Fruit fly (Drosophila melanogaster) whole organism, prepupa: Measurements from ENCODE around the gene CG6333.
A peak's percentile ranks its signal among the peaks of the same experiment; 100 is the strongest.

Source experiments
- Blimp-1 ChIP-seq: fragments of 200-800 bp; sonication (Bioruptor generic); optimal IDR thresholded peaks from 3 replicates; lab custom pipeline; 2017; ENCODE audit warnings: missing biosample characterization, missing genetic modification characterization, mild to moderate bottlenecking, moderate library complexity, missing genetic modification reagents
- CG10631 ChIP-seq: fragments of 200-800 bp; sonication (Bioruptor generic); optimal IDR thresholded peaks from 2 replicates; lab custom pipeline; 2016; ENCODE audit warnings: missing biosample characterization, missing genetic modification characterization
- CG10669 ChIP-seq: fragments of 200-800 bp; sonication (Bioruptor generic); optimal IDR thresholded peaks from 3 replicates; lab custom pipeline; 2018; ENCODE audit warnings: missing biosample characterization, mild to moderate bottlenecking, missing genetic modification characterization, moderate library complexity
- CG11294 ChIP-seq: fragments of 200-800 bp; sonication (Bioruptor generic); IDR thresholded peaks from 2 replicates; pipeline ENCODE4 v1.3.6; 2022; ENCODE audit warnings: missing biosample characterization, missing genetic modification characterization
- CG11762 ChIP-seq: fragments of 200-800 bp; sonication (Bioruptor generic); optimal IDR thresholded peaks from 3 replicates; lab custom pipeline; 2016; ENCODE audit warnings: missing biosample characterization, missing genetic modification characterization; ENCODE audit not compliant: insufficient read depth
- CG11902 ChIP-seq: fragments of 200-800 bp; sonication (Bioruptor generic); optimal IDR thresholded peaks from 3 replicates; lab custom pipeline; 2016; ENCODE audit warnings: missing biosample characterization, missing genetic modification characterization
- CG15336 ChIP-seq: fragments of 200-800 bp; sonication (Bioruptor generic); IDR thresholded peaks from 2 replicates; pipeline ENCODE4 v1.3.6; 2022; ENCODE audit warnings: missing biosample characterization, missing genetic modification characterization
- CG1621 ChIP-seq: fragments of 200-800 bp; sonication (Bioruptor generic); optimal IDR thresholded peaks from 3 replicates; lab custom pipeline; 2018; ENCODE audit warnings: missing biosample characterization, mild to moderate bottlenecking, missing genetic modification characterization
- CG3032 ChIP-seq: fragments of 200-800 bp; optimal IDR thresholded peaks from 2 replicates; lab custom pipeline; 2019; ENCODE audit warnings: missing biosample characterization, mild to moderate bottlenecking, missing genetic modification characterization, moderate library complexity
- CG31627 ChIP-seq: fragments of 200-800 bp; sonication (Bioruptor generic); optimal IDR thresholded peaks from 3 replicates; lab custom pipeline; 2016; ENCODE audit warnings: missing biosample characterization, missing genetic modification characterization
- CG34406 ChIP-seq: fragments of 200-800 bp; sonication (Bioruptor generic); optimal IDR thresholded peaks from 3 replicates; lab custom pipeline; 2016; ENCODE audit warnings: missing biosample characterization, missing genetic modification characterization
- CG3919 ChIP-seq: fragments of 200-800 bp; sonication (Bioruptor generic); optimal IDR thresholded peaks from 3 replicates; lab custom pipeline; 2016; ENCODE audit warnings: missing biosample characterization, missing genetic modification characterization
- CG4318 ChIP-seq: fragments of 200-800 bp; sonication (Bioruptor generic); optimal IDR thresholded peaks from 3 replicates; lab custom pipeline; 2017; ENCODE audit warnings: missing biosample characterization, mild to moderate bottlenecking, missing genetic modification characterization
- CG6163 ChIP-seq: fragments of 200-800 bp; sonication (Bioruptor generic); IDR thresholded peaks from 3 replicates; pipeline ENCODE4 v1.3.6; 2022; ENCODE audit warnings: missing biosample characterization, missing genetic modification characterization
- CG6276 ChIP-seq: fragments of 200-800 bp; sonication (Bioruptor generic); optimal IDR thresholded peaks from 2 replicates; lab custom pipeline; 2017; ENCODE audit warnings: missing biosample characterization, mild to moderate bottlenecking, missing genetic modification characterization
- CG6792 ChIP-seq: fragments of 200-800 bp; sonication (Bioruptor generic); optimal IDR thresholded peaks from 3 replicates; lab custom pipeline; 2016; ENCODE audit warnings: missing biosample characterization, missing genetic modification characterization
- CG6808 ChIP-seq: fragments of 200-800 bp; sonication (Bioruptor generic); optimal IDR thresholded peaks from 3 replicates; lab custom pipeline; 2017; ENCODE audit warnings: missing biosample characterization, missing genetic modification characterization, mild to moderate bottlenecking, moderate library complexity, missing genetic modification reagents
- CG6854 ChIP-seq: fragments of 200-800 bp; sonication (Bioruptor generic); optimal IDR thresholded peaks from 2 replicates; lab custom pipeline; 2017; ENCODE audit warnings: missing biosample characterization, mild to moderate bottlenecking, missing genetic modification characterization
- CG7368 ChIP-seq: fragments of 200-800 bp; sonication (Bioruptor generic); optimal IDR thresholded peaks from 3 replicates; lab custom pipeline; 2016; ENCODE audit warnings: missing biosample characterization, missing genetic modification characterization
- CG8119 ChIP-seq: fragments of 200-800 bp; sonication (Bioruptor generic); IDR thresholded peaks from 3 replicates; pipeline ENCODE4 v1.3.6; 2022; ENCODE audit warnings: missing biosample characterization, missing genetic modification characterization
- CG8319 ChIP-seq: fragments of 200-800 bp; sonication (Bioruptor generic); optimal IDR thresholded peaks from 3 replicates; lab custom pipeline; 2016; ENCODE audit warnings: missing biosample characterization, missing genetic modification characterization
- CG8632 ChIP-seq: fragments of 200-800 bp; sonication (Bioruptor generic); optimal IDR thresholded peaks from 3 replicates; lab custom pipeline; 2016; ENCODE audit warnings: missing biosample characterization, missing genetic modification characterization
- CG9139 ChIP-seq: fragments of 200-800 bp; sonication (Bioruptor generic); optimal IDR thresholded peaks from 3 replicates; lab custom pipeline; 2017; ENCODE audit warnings: missing biosample characterization, mild to moderate bottlenecking, missing genetic modification characterization
- Eip78C ChIP-seq: fragments of 200-800 bp; sonication (Bioruptor generic); peaks from one replicate; lab custom pipeline; 2016; ENCODE audit warnings: missing biosample characterization, missing genetic modification characterization
- Eip93F ChIP-seq: fragments of 200-800 bp; sonication (Bioruptor generic); optimal IDR thresholded peaks from 2 replicates; lab custom pipeline; 2016; ENCODE audit warnings: missing biosample characterization, mild to moderate bottlenecking, missing genetic modification characterization
- Ets21C ChIP-seq: fragments of 200-800 bp; sonication (Bioruptor generic); optimal IDR thresholded peaks from 3 replicates; lab custom pipeline; 2016; ENCODE audit warnings: missing biosample characterization, missing genetic modification characterization
- Ets96B ChIP-seq: fragments of 200-800 bp; optimal IDR thresholded peaks from 2 replicates; lab custom pipeline; 2019; ENCODE audit warnings: missing biosample characterization, mild to moderate bottlenecking, missing genetic modification characterization, moderate library complexity
- Hr38 ChIP-seq: sonication (Bioruptor generic); optimal IDR thresholded peaks from 2 replicates; lab custom pipeline; 2016; ENCODE audit warnings: missing biosample characterization, missing genetic modification characterization
- Hr39 ChIP-seq: fragments of 200-800 bp; sonication (Bioruptor generic); optimal IDR thresholded peaks from 2 replicates; lab custom pipeline; 2016; ENCODE audit warnings: missing biosample characterization, missing genetic modification characterization
- Hr4 ChIP-seq: fragments of 200-800 bp; sonication (Bioruptor generic); optimal IDR thresholded peaks from 3 replicates; lab custom pipeline; 2016; ENCODE audit warnings: missing biosample characterization, missing genetic modification characterization
- Lpt ChIP-seq: fragments of 200-800 bp; sonication (Bioruptor generic); optimal IDR thresholded peaks from 3 replicates; lab custom pipeline; 2016; ENCODE audit warnings: missing biosample characterization, missing genetic modification characterization
- OdsH ChIP-seq: fragments of 200-800 bp; sonication (Bioruptor generic); optimal IDR thresholded peaks from 3 replicates; lab custom pipeline; 2016; ENCODE audit warnings: missing biosample characterization, missing genetic modification characterization
- Smox ChIP-seq: fragments of 200-800 bp; sonication (Bioruptor generic); optimal IDR thresholded peaks from 3 replicates; lab custom pipeline; 2016; ENCODE audit warnings: missing biosample characterization, missing genetic modification characterization
- Sox102F ChIP-seq: fragments of 200-800 bp; sonication (Bioruptor generic); optimal IDR thresholded peaks from 2 replicates; lab custom pipeline; 2016; ENCODE audit warnings: missing biosample characterization, mild to moderate bottlenecking, missing genetic modification characterization
- Sox14 ChIP-seq: fragments of 200-800 bp; sonication (Bioruptor generic); optimal IDR thresholded peaks from 3 replicates; lab custom pipeline; 2016; ENCODE audit warnings: missing biosample characterization, missing genetic modification characterization
- Sox15 ChIP-seq: fragments of 200-800 bp; sonication (Bioruptor generic); optimal IDR thresholded peaks from 3 replicates; lab custom pipeline; 2016; ENCODE audit warnings: missing biosample characterization, missing genetic modification characterization
- achi ChIP-seq: fragments of 200-800 bp; sonication (Bioruptor generic); optimal IDR thresholded peaks from 3 replicates; lab custom pipeline; 2016; ENCODE audit warnings: missing biosample characterization, missing genetic modification characterization
- acj6 ChIP-seq: fragments of 200-800 bp; sonication (Bioruptor generic); optimal IDR thresholded peaks from 3 replicates; lab custom pipeline; 2016; ENCODE audit warnings: missing biosample characterization, missing genetic modification characterization
- dac ChIP-seq: fragments of 200-800 bp; sonication (Bioruptor generic); optimal IDR thresholded peaks from 2 replicates; lab custom pipeline; 2017; ENCODE audit warnings: missing biosample characterization, mild to moderate bottlenecking, missing genetic modification characterization
- dsx ChIP-seq: fragments of 200-800 bp; optimal IDR thresholded peaks from 3 replicates; lab custom pipeline; 2019; ENCODE audit warnings: missing biosample characterization, mild to moderate bottlenecking, missing genetic modification characterization, moderate library complexity; ENCODE audit not compliant: poor library complexity, severe bottlenecking
- eg ChIP-seq: fragments of 200-800 bp; sonication (Bioruptor generic); IDR thresholded peaks from 3 replicates; pipeline ENCODE4 v1.3.6; 2022; ENCODE audit warnings: missing biosample characterization, missing genetic modification characterization
- esn ChIP-seq: fragments of 200-800 bp; sonication (Bioruptor generic); optimal IDR thresholded peaks from 2 replicates; lab custom pipeline; 2016; ENCODE audit warnings: missing biosample characterization, mild to moderate bottlenecking, missing genetic modification characterization, moderate library complexity
- fd59A ChIP-seq: fragments of 200-800 bp; sonication (Bioruptor generic); optimal IDR thresholded peaks from 2 replicates; lab custom pipeline; 2017; ENCODE audit warnings: missing biosample characterization, mild to moderate bottlenecking, missing genetic modification characterization, missing genetic modification reagents
- fd85E ChIP-seq: fragments of 200-800 bp; sonication (Bioruptor generic); optimal IDR thresholded peaks from 3 replicates; lab custom pipeline; 2016; ENCODE audit warnings: missing biosample characterization, missing genetic modification characterization
- lz ChIP-seq: fragments of 200-800 bp; sonication (Bioruptor generic); optimal IDR thresholded peaks from 3 replicates; lab custom pipeline; 2016; ENCODE audit warnings: missing biosample characterization, missing genetic modification characterization
- net ChIP-seq: fragments of 200-800 bp; sonication (Bioruptor generic); optimal IDR thresholded peaks from 3 replicates; lab custom pipeline; 2016; ENCODE audit warnings: missing biosample characterization, missing genetic modification characterization
- pdm3 ChIP-seq: fragments of 200-800 bp; sonication (Bioruptor generic); optimal IDR thresholded peaks from 3 replicates; lab custom pipeline; 2016; ENCODE audit warnings: missing biosample characterization, missing genetic modification characterization
- salr ChIP-seq, 2 experiments: fragments of 200-800 bp; sonication (Bioruptor generic); optimal IDR thresholded peaks; 3 replicates each; lab custom pipeline; 2016 to 2018; ENCODE audit warnings: missing biosample characterization in 2 of 2, missing genetic modification characterization in 2 of 2, mild to moderate bottlenecking in 1 of 2
- spab ChIP-seq: fragments of 200-800 bp; sonication (Bioruptor generic); optimal IDR thresholded peaks from 2 replicates; lab custom pipeline; 2017; ENCODE audit warnings: missing biosample characterization, mild to moderate bottlenecking, missing genetic modification characterization, missing genetic modification reagents
- ss ChIP-seq, 2 experiments: fragments of 200-800 bp; sonication (Bioruptor generic); optimal IDR thresholded peaks; 2 replicates in 1 of 2; 3 replicates in 1 of 2; lab custom pipeline; 2017 to 2018; ENCODE audit warnings: mild to moderate bottlenecking in 2 of 2, missing biosample characterization in 2 of 2, missing genetic modification characterization in 2 of 2, moderate library complexity in 1 of 2
- svp ChIP-seq: fragments of 200-800 bp; sonication (Bioruptor generic); peaks from one replicate; lab custom pipeline; 2016; ENCODE audit warnings: missing biosample characterization, missing genetic modification characterization
- topi ChIP-seq: fragments of 200-800 bp; sonication (Bioruptor generic); optimal IDR thresholded peaks from 3 replicates; lab custom pipeline; 2016; ENCODE audit warnings: missing biosample characterization, missing genetic modification characterization

Gene CG6333

DNA sequence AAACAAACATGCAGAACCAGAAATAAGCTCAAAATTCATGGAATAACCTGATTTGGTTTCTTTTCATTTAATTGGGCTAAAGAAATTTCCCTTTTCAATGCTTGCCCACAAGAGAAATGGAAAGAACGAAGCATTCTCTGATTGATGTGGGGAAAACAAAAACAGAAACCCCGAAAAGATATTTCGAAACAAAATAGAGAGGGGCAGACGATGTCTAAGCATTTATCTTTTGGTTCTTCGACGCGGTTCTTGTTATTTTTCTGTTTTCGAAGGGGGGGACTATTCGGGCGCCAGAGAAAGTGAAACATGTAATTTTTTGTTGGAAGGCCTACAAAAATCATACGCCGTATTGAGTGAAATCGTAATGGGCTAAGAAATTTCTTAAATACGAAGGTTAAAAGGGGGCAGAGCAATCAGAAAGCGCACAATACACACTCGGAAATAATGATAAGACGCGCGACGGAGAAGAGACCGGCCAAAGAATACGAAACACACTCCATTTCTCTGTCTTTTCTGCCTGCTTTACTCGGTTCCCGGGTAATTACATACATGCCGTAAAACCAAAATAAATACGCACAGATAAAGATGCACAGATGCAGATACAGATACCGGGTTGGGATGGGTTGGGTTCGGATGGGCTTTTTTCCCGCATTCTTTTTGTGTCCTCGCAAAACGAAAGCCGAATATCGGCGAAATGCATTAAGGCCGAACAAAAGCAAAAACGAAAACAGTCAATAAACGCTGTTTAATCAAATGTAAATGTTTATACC is 2.8 kb upstream of the CG6333 start:
- TF ChIP-seq Ets96B (tag; lab: Kevin White, UChicago): no peak
- TF ChIP-seq CG6792 (GFP tag; lab: Kevin White, UChicago): no peak
- TF ChIP-seq Smox (GFP tag; lab: Kevin White, UChicago): no peak
- no peak for TF ChIP-seq CG3919 (GFP tag; lab: Kevin White, UChicago)
- TF ChIP-seq svp: peak; percentile 89
- peak; percentile 30 for TF ChIP-seq Blimp-1 (GFP tag; lab: Kevin White, UChicago)
- no peak for TF ChIP-seq topi
- TF ChIP-seq ss (GFP tag; optimal IDR thresholded peaks at IDR 0.05; lab: Kevin White, UChicago): peak; percentile 2 to 27
- TF ChIP-seq CG10631: no peak
- no peak for TF ChIP-seq CG3032 (tag; lab: Kevin White, UChicago)
- no peak for TF ChIP-seq fd59A
- TF ChIP-seq net (GFP tag; lab: Kevin White, UChicago): no peak
- TF ChIP-seq Lpt (GFP tag; lab: Kevin White, UChicago): no peak
- TF ChIP-seq achi (GFP tag; lab: Kevin White, UChicago): no peak
- TF ChIP-seq eg: no peak
- TF ChIP-seq acj6 (GFP tag; lab: Kevin White, UChicago): no peak
- no peak for TF ChIP-seq CG6276 (GFP tag; lab: Kevin White, UChicago)
- TF ChIP-seq Eip78C (GFP tag; lab: Kevin White, UChicago): peak; percentile 62
- no peak for TF ChIP-seq CG11902 (GFP tag; lab: Kevin White, UChicago)
- no peak for TF ChIP-seq CG11762 (GFP tag; lab: Kevin White, UChicago)
- no peak for TF ChIP-seq dac (GFP tag; lab: Kevin White, UChicago)
- TF ChIP-seq CG1621 (tag; lab: Kevin White, UChicago): peak; percentile 16
- TF ChIP-seq CG6808: no peak
- no peak for TF ChIP-seq CG15336
- no peak for TF ChIP-seq CG8319 (GFP tag; lab: Kevin White, UChicago)
- TF ChIP-seq esn (GFP tag; lab: Kevin White, UChicago): no peak
- TF ChIP-seq Hr4: no peak
- no peak for TF ChIP-seq Ets21C (GFP tag; lab: Kevin White, UChicago)
- no peak for TF ChIP-seq salr (GFP tag; optimal IDR thresholded peaks at IDR 0.05; lab: Kevin White, UChicago)
- TF ChIP-seq CG8632 (GFP tag; lab: Kevin White, UChicago): no peak
- no peak for TF ChIP-seq CG7368 (GFP tag; lab: Kevin White, UChicago)
- TF ChIP-seq Eip93F (GFP tag; lab: Kevin White, UChicago): no peak
- no peak for TF ChIP-seq pdm3 (GFP tag; lab: Kevin White, UChicago)
- TF ChIP-seq OdsH (GFP tag; lab: Kevin White, UChicago): no peak
- no peak for TF ChIP-seq fd85E (GFP tag; lab: Kevin White, UChicago)
- TF ChIP-seq CG9139 (GFP tag; lab: Kevin White, UChicago): no peak
- no peak for TF ChIP-seq CG11294 (GFP tag; lab: Robert Waterston, UW)
- TF ChIP-seq CG8119 (GFP tag; lab: Robert Waterston, UW): no peak
- no peak for TF ChIP-seq Sox102F (GFP tag; lab: Kevin White, UChicago)
- TF ChIP-seq Sox14 (GFP tag; lab: Kevin White, UChicago): no peak
- no peak for TF ChIP-seq CG4318 (GFP tag; lab: Kevin White, UChicago)
- TF ChIP-seq spab (GFP tag; lab: Kevin White, UChicago): no peak
- no peak for TF ChIP-seq CG6854 (GFP tag; lab: Kevin White, UChicago)
- TF ChIP-seq Hr38 (GFP tag; lab: Kevin White, UChicago): no peak
- no peak for TF ChIP-seq Sox15 (GFP tag; lab: Kevin White, UChicago)
- no peak for TF ChIP-seq CG31627
- no peak for TF ChIP-seq lz (GFP tag; lab: Kevin White, UChicago)
- TF ChIP-seq Hr39 (GFP tag; lab: Kevin White, UChicago): no peak
- no peak for TF ChIP-seq CG10669
- no peak for TF ChIP-seq dsx (GFP tag; lab: Kevin White, UChicago)
- TF ChIP-seq CG34406 (GFP tag; lab: Kevin White, UChicago): no peak
- TF ChIP-seq CG6163: no peak
